Fruit fly (Drosophila melanogaster) whole organism, embryonic: ENCODE data around the gene CG34384.
A peak's percentile ranks its signal among the peaks of the same experiment; 100 is the strongest.

ENCODE experiments used
- Adf1 ChIP-seq: fragments of 200-800 bp; sonication (Bioruptor generic); IDR thresholded peaks from 2 replicates; pipeline ENCODE4 v1.3.6; 2022; ENCODE audit warnings: missing biosample characterization, missing genetic modification characterization
- Aef1 ChIP-seq: fragments of 200-800 bp; sonication (Bioruptor generic); IDR thresholded peaks from 3 replicates; pipeline ENCODE4 v1.3.6; 2022; ENCODE audit warnings: missing biosample characterization, missing genetic modification characterization
- Atf3 ChIP-seq: fragments of 200-800 bp; sonication (Bioruptor generic); optimal IDR thresholded peaks from 3 replicates; lab custom pipeline; 2016; ENCODE audit warnings: missing biosample characterization, missing genetic modification characterization
- CG10274 ChIP-seq: fragments of 200-800 bp; sonication (Bioruptor generic); optimal IDR thresholded peaks from 3 replicates; lab custom pipeline; 2017; ENCODE audit warnings: missing biosample characterization, mild to moderate bottlenecking, missing genetic modification characterization
- CG10321 ChIP-seq: fragments of 200-800 bp; sonication (Bioruptor generic); IDR thresholded peaks from 2 replicates; pipeline ENCODE4 v1.3.6; 2022; ENCODE audit warnings: missing biosample characterization, missing genetic modification characterization
- CG10565 ChIP-seq: fragments of 200-800 bp; sonication (Bioruptor generic); optimal IDR thresholded peaks from 3 replicates; lab custom pipeline; 2016; ENCODE audit warnings: missing biosample characterization, mild to moderate bottlenecking, missing genetic modification characterization
- CG10979 ChIP-seq: fragments of 200-800 bp; sonication (Bioruptor generic); optimal IDR thresholded peaks from 2 replicates; lab custom pipeline; 2018; ENCODE audit warnings: missing biosample characterization, mild to moderate bottlenecking, missing genetic modification characterization, moderate library complexity
- CG11696 ChIP-seq: fragments of 200-800 bp; sonication (Bioruptor generic); IDR thresholded peaks from 2 replicates; pipeline ENCODE4 v1.3.6; 2022; ENCODE audit warnings: missing biosample characterization, missing genetic modification characterization
- CG12236 ChIP-seq: fragments of 200-800 bp; sonication (Bioruptor generic); optimal IDR thresholded peaks from 2 replicates; lab custom pipeline; 2016; ENCODE audit warnings: missing biosample characterization, missing genetic modification characterization
- CG12942 ChIP-seq: fragments of 200-800 bp; sonication (Bioruptor generic); optimal IDR thresholded peaks from 3 replicates; lab custom pipeline; 2016; ENCODE audit warnings: missing biosample characterization, missing genetic modification characterization
- CG13287 ChIP-seq: fragments of 200-800 bp; sonication (Bioruptor generic); IDR thresholded peaks from 2 replicates; pipeline ENCODE4 v1.3.6; 2022; ENCODE audit warnings: missing biosample characterization, missing genetic modification characterization; ENCODE audit not compliant: partially characterized antibody
- CG13894 ChIP-seq: fragments of 200-800 bp; sonication (Bioruptor generic); optimal IDR thresholded peaks from 3 replicates; lab custom pipeline; 2018; ENCODE audit warnings: missing biosample characterization, mild to moderate bottlenecking, missing genetic modification characterization, moderate library complexity
- CG16779 ChIP-seq: fragments of 200-800 bp; sonication (Bioruptor generic); IDR thresholded peaks from 2 replicates; pipeline ENCODE4 v1.3.6; 2022; ENCODE audit warnings: missing biosample characterization, missing genetic modification characterization
- CG18599 ChIP-seq: fragments of 200-800 bp; sonication (Bioruptor generic); optimal IDR thresholded peaks from 3 replicates; lab custom pipeline; 2017; ENCODE audit warnings: missing biosample characterization, missing genetic modification characterization, mild to moderate bottlenecking, moderate library complexity, missing genetic modification reagents
- CG2678 ChIP-seq: fragments of 200-800 bp; sonication (Bioruptor generic); optimal IDR thresholded peaks from 3 replicates; lab custom pipeline; 2019; ENCODE audit warnings: missing biosample characterization, mild to moderate bottlenecking, missing genetic modification characterization, moderate library complexity
- CG30431 ChIP-seq: fragments of 200-800 bp; sonication (Bioruptor generic); optimal IDR thresholded peaks from 2 replicates; lab custom pipeline; 2017; ENCODE audit warnings: missing biosample characterization, missing genetic modification characterization
- CG31365 ChIP-seq: fragments of 200-800 bp; sonication (Bioruptor generic); optimal IDR thresholded peaks from 2 replicates; lab custom pipeline; 2018; ENCODE audit warnings: missing biosample characterization, mild to moderate bottlenecking, missing genetic modification characterization
- CG3995 ChIP-seq: fragments of 200-800 bp; sonication (Bioruptor generic); optimal IDR thresholded peaks from 3 replicates; lab custom pipeline; 2016; ENCODE audit warnings: missing biosample characterization, missing genetic modification characterization
- CG4730 ChIP-seq: fragments of 200-800 bp; sonication (Bioruptor generic); IDR thresholded peaks from 2 replicates; pipeline ENCODE4 v1.3.6; 2022; ENCODE audit warnings: missing biosample characterization, missing genetic modification characterization
- CG4820 ChIP-seq: fragments of 200-800 bp; sonication (Bioruptor generic); optimal IDR thresholded peaks from 3 replicates; lab custom pipeline; 2016; ENCODE audit warnings: missing biosample characterization, missing genetic modification characterization
- CG6175 ChIP-seq: fragments of 200-800 bp; sonication (Bioruptor generic); IDR thresholded peaks from 3 replicates; pipeline ENCODE4 v1.3.6; 2022; ENCODE audit warnings: missing biosample characterization, missing genetic modification characterization
- CG6689 ChIP-seq: fragments of 200-800 bp; sonication (Bioruptor generic); IDR thresholded peaks from 2 replicates; pipeline ENCODE4 v1.3.6; 2022; ENCODE audit warnings: missing biosample characterization, missing genetic modification characterization
- CG7372 ChIP-seq: fragments of 200-800 bp; sonication (Bioruptor generic); IDR thresholded peaks from 2 replicates; pipeline ENCODE4 v1.3.6; 2022; ENCODE audit warnings: missing biosample characterization, missing genetic modification characterization
- CG8290 ChIP-seq, 3 experiments: fragments of 200-800 bp; sonication (Bioruptor generic); optimal IDR thresholded peaks; 2 replicates each; lab custom pipeline; 2016 to 2019; ENCODE audit warnings: missing biosample characterization in 3 of 3, missing genetic modification characterization in 3 of 3, mild to moderate bottlenecking in 2 of 3, moderate library complexity in 1 of 3
- CHES-1-like ChIP-seq: fragments of 200-800 bp; sonication (Bioruptor generic); optimal IDR thresholded peaks from 2 replicates; lab custom pipeline; 2016; ENCODE audit warnings: missing biosample characterization, missing genetic modification characterization
- E2f1 ChIP-seq: fragments of 200-800 bp; sonication (Bioruptor generic); IDR thresholded peaks from 2 replicates; pipeline ENCODE4 v1.3.6; 2022; ENCODE audit warnings: missing biosample characterization, missing genetic modification characterization
- ERR ChIP-seq: fragments of 200-800 bp; sonication (Bioruptor generic); optimal IDR thresholded peaks from 2 replicates; lab custom pipeline; 2016; ENCODE audit warnings: missing biosample characterization, missing genetic modification characterization
- Ets97D ChIP-seq: fragments of 200-800 bp; sonication (Bioruptor generic); optimal IDR thresholded peaks from 3 replicates; lab custom pipeline; 2016; ENCODE audit warnings: missing biosample characterization, missing genetic modification characterization
- HLH4C ChIP-seq: fragments of 200-800 bp; sonication (Bioruptor generic); IDR thresholded peaks from 3 replicates; pipeline ENCODE4 v1.3.6; 2022; ENCODE audit warnings: missing biosample characterization, missing genetic modification characterization; ENCODE audit not compliant: partially characterized antibody
- Mrtf ChIP-seq: fragments of 200-800 bp; sonication (Bioruptor generic); IDR thresholded peaks from 3 replicates; pipeline ENCODE4 v1.3.6; 2022; ENCODE audit warnings: missing biosample characterization, missing genetic modification characterization
- Oaz ChIP-seq: fragments of 200-800 bp; sonication (Bioruptor generic); IDR thresholded peaks from 2 replicates; pipeline ENCODE4 v1.3.6; 2022; ENCODE audit warnings: missing biosample characterization, missing genetic modification characterization
- PHDP ChIP-seq: fragments of 200-800 bp; sonication (Bioruptor generic); optimal IDR thresholded peaks from 3 replicates; lab custom pipeline; 2018; ENCODE audit warnings: missing biosample characterization, mild to moderate bottlenecking, missing genetic modification characterization, moderate library complexity
- Side ChIP-seq: fragments of 200-800 bp; sonication (Bioruptor generic); optimal IDR thresholded peaks from 2 replicates; lab custom pipeline; 2016; ENCODE audit warnings: missing biosample characterization, missing genetic modification characterization
- Spps ChIP-seq: fragments of 200-800 bp; sonication (Bioruptor generic); optimal IDR thresholded peaks from 2 replicates; lab custom pipeline; 2018; ENCODE audit warnings: missing biosample characterization, mild to moderate bottlenecking, missing genetic modification characterization
- Sry-δ ChIP-seq: fragments of 200-800 bp; sonication (Bioruptor generic); optimal IDR thresholded peaks from 2 replicates; lab custom pipeline; 2016; ENCODE audit warnings: missing biosample characterization, missing genetic modification characterization
- bigmax ChIP-seq: fragments of 200-800 bp; sonication (Bioruptor generic); optimal IDR thresholded peaks from 2 replicates; lab custom pipeline; 2018; ENCODE audit warnings: missing biosample characterization, mild to moderate bottlenecking, missing genetic modification characterization
- br ChIP-seq: fragments of >200 bp; optimal IDR thresholded peaks from 2 replicates; lab custom pipeline; 2017
- chm ChIP-seq: fragments of 200-800 bp; sonication (Bioruptor generic); IDR thresholded peaks from 2 replicates; pipeline ENCODE4 v1.3.6; 2022; ENCODE audit warnings: missing biosample characterization, missing genetic modification characterization
- hb ChIP-seq: fragments of 200-800 bp; sonication (Bioruptor generic); IDR thresholded peaks from 3 replicates; pipeline ENCODE4 v1.3.6; 2022; ENCODE audit warnings: missing biosample characterization, missing genetic modification characterization; ENCODE audit not compliant: partially characterized antibody
- her ChIP-seq: fragments of 200-800 bp; sonication (Bioruptor generic); optimal IDR thresholded peaks from 2 replicates; lab custom pipeline; 2016; ENCODE audit warnings: missing biosample characterization, missing genetic modification characterization
- onecut ChIP-seq: fragments of 200-800 bp; sonication (Bioruptor generic); IDR thresholded peaks from 2 replicates; pipeline ENCODE4 v1.3.6; 2022; ENCODE audit warnings: missing biosample characterization, missing genetic modification characterization
- pfk ChIP-seq: fragments of 200-800 bp; sonication (Bioruptor generic); optimal IDR thresholded peaks from 2 replicates; lab custom pipeline; 2018; ENCODE audit warnings: missing biosample characterization, mild to moderate bottlenecking, missing genetic modification characterization, moderate library complexity
- pho ChIP-seq: fragments of 200-800 bp; sonication (Bioruptor generic); optimal IDR thresholded peaks from 2 replicates; lab custom pipeline; 2016; ENCODE audit warnings: missing biosample characterization, missing genetic modification characterization
- phol ChIP-seq: fragments of 200-800 bp; sonication (Bioruptor generic); optimal IDR thresholded peaks from 3 replicates; lab custom pipeline; 2018; ENCODE audit warnings: missing biosample characterization, mild to moderate bottlenecking, missing genetic modification characterization, moderate library complexity
- slbo ChIP-seq: fragments of 200-800 bp; sonication (Bioruptor generic); IDR thresholded peaks from 2 replicates; pipeline ENCODE4 v1.3.6; 2022; ENCODE audit warnings: missing biosample characterization, missing genetic modification characterization
- trem ChIP-seq: fragments of 200-800 bp; optimal IDR thresholded peaks from 3 replicates; lab custom pipeline; 2019; ENCODE audit warnings: missing biosample characterization, mild to moderate bottlenecking, missing genetic modification characterization, moderate library complexity
- vfl ChIP-seq: fragments of 200-800 bp; sonication (Bioruptor generic); optimal IDR thresholded peaks from 2 replicates; lab custom pipeline; 2016; ENCODE audit warnings: missing biosample characterization, missing genetic modification characterization
- zf30C ChIP-seq: fragments of 200-800 bp; sonication (Bioruptor generic); optimal IDR thresholded peaks from 3 replicates; lab custom pipeline; 2018; ENCODE audit warnings: missing biosample characterization, mild to moderate bottlenecking, missing genetic modification characterization
- zfh1 ChIP-seq: fragments of 200-800 bp; sonication (Bioruptor generic); IDR thresholded peaks from 3 replicates; pipeline ENCODE4 v1.3.6; 2022; ENCODE audit warnings: missing biosample characterization, missing genetic modification characterization
- zfh2 ChIP-seq: fragments of 200-800 bp; sonication (Bioruptor generic); optimal IDR thresholded peaks from 2 replicates; lab custom pipeline; 2016; ENCODE audit warnings: missing biosample characterization, missing genetic modification characterization

CG34384 gene

dm6 chr3R:7892246-7893000, 78.3 kb downstream of the CG34384 start (continued):
- no peak; the same call in 1 of the 2 replicates for TF ChIP-seq Adf1 (GFP tag; lab: Robert Waterston, UW)
- TF ChIP-seq onecut (GFP tag; lab: Robert Waterston, UW), result no peak
- TF ChIP-seq Side (GFP tag; lab: Kevin White, UChicago), result no peak
- peak; percentile 62 for TF ChIP-seq CG2678
- no peak for TF ChIP-seq Oaz (GFP tag; lab: Robert Waterston, UW)
- no peak for TF ChIP-seq CG10565 (GFP tag; lab: Kevin White, UChicago)
- TF ChIP-seq CHES-1-like, result no peak
- peak; percentile 59 for TF ChIP-seq Aef1 (GFP tag; lab: Robert Waterston, UW)
- TF ChIP-seq CG18599, result peak; percentile 66
- TF ChIP-seq PHDP, result peak; percentile 21
- TF ChIP-seq CG13894 (tag; lab: Kevin White, UChicago), result peak; percentile 85
- TF ChIP-seq ERR (GFP tag; lab: Kevin White, UChicago), result no peak
- TF ChIP-seq CG4730, result peak; percentile 9; the same call in 1 of the 2 replicates
- no peak for TF ChIP-seq CG3995 (GFP tag; lab: Kevin White, UChicago)
- no peak for TF ChIP-seq CG4820
- peak; percentile 48; the same call in 1 of the 2 replicates for TF ChIP-seq CG16779
- TF ChIP-seq br, result no peak
- TF ChIP-seq chm (GFP tag; lab: Robert Waterston, UW), result 0 out of 2 replicates have a peak, but pooled peaks have one; percentile 31
- TF ChIP-seq CG10979 (tag; lab: Kevin White, UChicago), result no peak
- no peak for TF ChIP-seq Sry-δ (GFP tag; lab: Kevin White, UChicago)
- peak; percentile 32; the same call in 1 of the 2 replicates for TF ChIP-seq E2f1 (GFP tag; lab: Robert Waterston, UW)
- peak; percentile 26; the same call in 1 of the 3 replicates for TF ChIP-seq Mrtf (GFP tag; lab: Robert Waterston, UW)
- TF ChIP-seq bigmax, result no peak
- no peak for TF ChIP-seq zf30C (GFP tag; lab: Kevin White, UChicago)
- TF ChIP-seq phol, result peak; percentile 92
- TF ChIP-seq HLH4C (GFP tag; lab: Robert Waterston, UW), result no peak
- no peak for TF ChIP-seq CG12236
- TF ChIP-seq her (GFP tag; lab: Kevin White, UChicago), result no peak
- no peak for TF ChIP-seq CG30431 (GFP tag; lab: Kevin White, UChicago)
- TF ChIP-seq pho (GFP tag; lab: Kevin White, UChicago), result no peak
- no peak for TF ChIP-seq hb
- no peak; the same call in 1 of the 2 replicates for TF ChIP-seq CG6689 (GFP tag; lab: Robert Waterston, UW)
- no peak for TF ChIP-seq CG31365
- no peak for TF ChIP-seq Atf3 (GFP tag; lab: Kevin White, UChicago)
- TF ChIP-seq CG10321 (GFP tag; lab: Robert Waterston, UW), result no peak
- 0 out of 2 replicates have a peak, but pooled peaks have one; percentile 13 for TF ChIP-seq CG11696 (GFP tag; lab: Robert Waterston, UW)
- TF ChIP-seq zfh1 (GFP tag; lab: Robert Waterston, UW), result no peak
- TF ChIP-seq CG8290 (GFP tag; optimal IDR thresholded peaks at IDR 0.05; lab: Kevin White, UChicago), result no peak
- TF ChIP-seq CG8290 (tag; optimal IDR thresholded peaks at IDR 0.05; lab: Kevin White, UChicago), result peak; percentile 29 to 52
- TF ChIP-seq vfl (GFP tag; lab: Kevin White, UChicago), result no peak
- no peak for TF ChIP-seq CG12942 (GFP tag; lab: Kevin White, UChicago)
- TF ChIP-seq Ets97D (GFP tag; lab: Kevin White, UChicago), result peak; percentile 67
- TF ChIP-seq CG7372 (GFP tag; lab: Robert Waterston, UW), result peak; percentile 25; the same call in 1 of the 2 replicates
- no peak for TF ChIP-seq CG10274 (GFP tag; lab: Kevin White, UChicago)
- TF ChIP-seq trem (tag; lab: Kevin White, UChicago), result no peak
- no peak for TF ChIP-seq CG13287 (GFP tag; lab: Robert Waterston, UW)
- no peak for TF ChIP-seq Spps (tag; lab: Kevin White, UChicago)
- no peak for TF ChIP-seq pfk (GFP tag; lab: Kevin White, UChicago)
- TF ChIP-seq CG6175 (GFP tag; lab: Robert Waterston, UW), result peak; percentile 56; the same call in 1 of the 3 replicates
- TF ChIP-seq slbo (GFP tag; lab: Robert Waterston, UW), result peak; percentile 79
- peak; percentile 47 for TF ChIP-seq zfh2 (GFP tag; lab: Kevin White, UChicago)
